Fruit fly (Drosophila melanogaster): ENCODE measurements around the gene CG9356.

DNA sequence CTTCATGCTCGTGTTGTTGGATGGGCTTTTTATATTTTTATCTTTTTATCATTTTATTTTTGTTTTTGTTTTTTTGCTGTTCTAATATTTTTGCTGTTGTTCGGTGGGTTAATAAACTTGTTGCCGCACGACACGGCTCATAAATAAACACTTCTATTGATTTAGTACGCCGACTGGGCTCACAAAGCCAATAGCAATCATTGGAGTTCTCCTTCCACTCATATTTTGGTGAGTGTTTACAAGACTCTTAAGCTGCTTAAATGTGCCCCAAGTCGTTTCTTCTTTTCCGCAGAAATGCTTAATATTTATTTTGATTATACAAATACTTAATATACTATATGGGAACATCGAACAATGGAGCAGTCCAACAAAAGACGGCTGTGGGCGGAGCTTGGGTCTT lies 13.9 kb downstream of the CG9356 start:
- TF ChIP-seq CG11902 (GFP tag; optimal IDR thresholded peaks at IDR 0.05) (no peak), Hr39 (GFP tag; optimal IDR thresholded peaks at IDR 0.05) (no peak), Sox14 (GFP tag; optimal IDR thresholded peaks at IDR 0.05) (no peak), CG8319 (GFP tag; optimal IDR thresholded peaks at IDR 0.05) (no peak), acj6 (GFP tag; optimal IDR thresholded peaks at IDR 0.05) (no peak), Lpt (GFP tag; optimal IDR thresholded peaks at IDR 0.05) (no peak), CG6163 (GFP tag; IDR thresholded peaks at IDR 0.05) (no peak), CG7368 (GFP tag; optimal IDR thresholded peaks at IDR 0.05) (no peak), ss (GFP tag; optimal IDR thresholded peaks at IDR 0.05) (no peak), dac (GFP tag; optimal IDR thresholded peaks at IDR 0.05) (no peak), Hr38 (GFP tag; optimal IDR thresholded peaks at IDR 0.05) (no peak), eg (GFP tag; IDR thresholded peaks at IDR 0.05) (no peak), CG6854 (GFP tag; optimal IDR thresholded peaks at IDR 0.05) (no peak)

Data from whole organism, prepupa.